Worm (Caenorhabditis elegans) whole organism, late embryonic: ENCODE measurements around the gene lpd-9.

Experiments used
- C38D4.7 ChIP-seq: fragments of 200-800 bp; sonication (Bioruptor generic); optimal IDR thresholded peaks from 2 replicates; lab custom pipeline; 2018; ENCODE audit warnings: mild to moderate bottlenecking, missing genetic modification characterization, moderate library complexity, missing compliant biosample characterization
- F13H6.1 ChIP-seq: sonication (generic microtip); optimal IDR thresholded peaks from 2 replicates; lab custom pipeline; 2016; ENCODE audit warnings: missing genetic modification characterization, missing compliant biosample characterization
- K02D7.2 ChIP-seq: sonication (generic microtip); optimal IDR thresholded peaks from 2 replicates; lab custom pipeline; 2017; ENCODE audit warnings: mild to moderate bottlenecking, missing genetic modification characterization, missing compliant biosample characterization
- K09A11.1 ChIP-seq: sonication (generic microtip); optimal IDR thresholded peaks from 2 replicates; lab custom pipeline; 2017; ENCODE audit warnings: antibody characterized with exemption, mild to moderate bottlenecking, missing genetic modification characterization, missing compliant biosample characterization; ENCODE audit not compliant: insufficient read depth
- Y22D7AL.16 ChIP-seq: sonication (generic microtip); optimal IDR thresholded peaks from 2 replicates; lab custom pipeline; 2016; ENCODE audit warnings: missing genetic modification characterization, missing compliant biosample characterization
- ama-1 ChIP-seq: fragments of 150-350 bp; optimal IDR thresholded peaks from 2 replicates; lab custom pipeline; 2014
- ceh-2 ChIP-seq: sonication (generic microtip); optimal IDR thresholded peaks from 2 replicates; lab custom pipeline; 2016; ENCODE audit warnings: missing genotype, missing genetic modification characterization, missing compliant biosample characterization
- ceh-22 ChIP-seq: sonication (generic microtip); optimal IDR thresholded peaks from 2 replicates; lab custom pipeline; 2017; ENCODE audit warnings: missing biosample characterization, missing genetic modification characterization
- ceh-34 ChIP-seq: sonication (generic microtip); optimal IDR thresholded peaks from 2 replicates; lab custom pipeline; 2016; ENCODE audit warnings: mild to moderate bottlenecking, missing genetic modification characterization, missing compliant biosample characterization
- ceh-48 ChIP-seq: sonication (generic microtip); optimal IDR thresholded peaks from 2 replicates; lab custom pipeline; 2016; ENCODE audit warnings: missing genetic modification characterization, inconsistent platforms, missing compliant biosample characterization
- ceh-9 ChIP-seq: sonication (generic microtip); optimal IDR thresholded peaks from 2 replicates; lab custom pipeline; 2016; ENCODE audit warnings: mild to moderate bottlenecking, missing genetic modification characterization, inconsistent platforms, missing compliant biosample characterization
- che-1 ChIP-seq: sonication (generic microtip); optimal IDR thresholded peaks from 2 replicates; lab custom pipeline; 2016; ENCODE audit warnings: mild to moderate bottlenecking, missing genetic modification characterization, missing compliant biosample characterization
- ets-4 ChIP-seq: sonication (generic microtip); optimal IDR thresholded peaks from 2 replicates; lab custom pipeline; 2016; ENCODE audit warnings: missing genetic modification characterization, missing compliant biosample characterization
- fax-1 ChIP-seq: sonication (generic microtip); optimal IDR thresholded peaks from 2 replicates; lab custom pipeline; 2016; ENCODE audit warnings: missing genotype, missing genetic modification characterization, missing compliant biosample characterization
- fkh-10 ChIP-seq: fragments of 150-350 bp; optimal IDR thresholded peaks from 2 replicates; lab custom pipeline; 2014; ENCODE audit warnings: missing biosample characterization, missing genetic modification reagents, missing genetic modification characterization
- fkh-6 ChIP-seq: sonication (generic microtip); optimal IDR thresholded peaks from 2 replicates; lab custom pipeline; 2016; ENCODE audit warnings: missing genetic modification characterization, missing compliant biosample characterization
- hlh-30 ChIP-seq: sonication (generic microtip); optimal IDR thresholded peaks from 2 replicates; lab custom pipeline; 2017; ENCODE audit warnings: antibody characterized with exemption, missing genetic modification characterization, missing compliant biosample characterization; ENCODE audit not compliant: insufficient read depth
- hlh-6 ChIP-seq: sonication (generic microtip); optimal IDR thresholded peaks from 2 replicates; lab custom pipeline; 2016; ENCODE audit warnings: missing genotype, missing genetic modification characterization, missing compliant biosample characterization
- hlh-8 ChIP-seq: sonication (generic microtip); optimal IDR thresholded peaks from 2 replicates; lab custom pipeline; 2016; ENCODE audit warnings: missing genotype, missing genetic modification characterization, missing compliant biosample characterization
- lim-6 ChIP-seq: sonication (generic microtip); optimal IDR thresholded peaks from 2 replicates; lab custom pipeline; 2016; ENCODE audit warnings: missing genetic modification characterization, missing compliant biosample characterization
- lin-11 ChIP-seq: fragments of 200-800 bp; sonication (Bioruptor generic); optimal IDR thresholded peaks from 2 replicates; lab custom pipeline; 2018; ENCODE audit warnings: mild to moderate bottlenecking, missing genetic modification characterization, missing compliant biosample characterization
- madf-2 ChIP-seq: sonication (generic microtip); optimal IDR thresholded peaks from 2 replicates; lab custom pipeline; 2017; ENCODE audit warnings: missing genetic modification characterization, missing compliant biosample characterization
- nfya-1 ChIP-seq: sonication (generic microtip); optimal IDR thresholded peaks from 2 replicates; lab custom pipeline; 2017; ENCODE audit warnings: missing genetic modification characterization, mild to moderate bottlenecking, missing compliant biosample characterization, antibody characterized with exemption, moderate library complexity
- pat-9 ChIP-seq: fragments of 200-800 bp; sonication (Bioruptor generic); optimal IDR thresholded peaks from 2 replicates; lab custom pipeline; 2018; ENCODE audit warnings: mild to moderate bottlenecking, missing genetic modification characterization, moderate library complexity, missing compliant biosample characterization
- pax-1 ChIP-seq: fragments of 150-350 bp; optimal IDR thresholded peaks from 2 replicates; lab custom pipeline; 2014; ENCODE audit warnings: missing biosample characterization, missing genetic modification characterization
- pha-2 ChIP-seq: sonication (generic microtip); optimal IDR thresholded peaks from 2 replicates; lab custom pipeline; 2017; ENCODE audit warnings: mild to moderate bottlenecking, missing genetic modification characterization, missing compliant biosample characterization
- pqm-1 ChIP-seq: sonication (generic microtip); optimal IDR thresholded peaks from 2 replicates; lab custom pipeline; 2016; ENCODE audit warnings: missing genetic modification characterization, missing compliant biosample characterization
- ref-2 ChIP-seq: sonication (generic microtip); optimal IDR thresholded peaks from 2 replicates; lab custom pipeline; 2016; ENCODE audit warnings: missing genetic modification characterization, missing compliant biosample characterization
- rnt-1 ChIP-seq: sonication (generic microtip); optimal IDR thresholded peaks from 2 replicates; lab custom pipeline; 2016; ENCODE audit warnings: missing genetic modification characterization, missing compliant biosample characterization
- sox-2 ChIP-seq: fragments of 200-800 bp; sonication (Bioruptor generic); IDR thresholded peaks from 2 replicates; pipeline ENCODE4 v1.3.6; 2022; ENCODE audit warnings: missing genetic modification reagents, missing genetic modification characterization, missing compliant biosample characterization
- sox-4 ChIP-seq: sonication (generic microtip); optimal IDR thresholded peaks from 2 replicates; lab custom pipeline; 2017; ENCODE audit warnings: mild to moderate bottlenecking, missing genetic modification characterization, inconsistent platforms, missing compliant biosample characterization
- syd-9 ChIP-seq: sonication (generic microtip); optimal IDR thresholded peaks from 2 replicates; lab custom pipeline; 2016; ENCODE audit warnings: mild to moderate bottlenecking, missing genetic modification characterization, moderate library complexity, missing compliant biosample characterization
- unc-42 ChIP-seq: sonication (generic microtip); optimal IDR thresholded peaks from 2 replicates; lab custom pipeline; 2016; ENCODE audit warnings: missing genotype, missing genetic modification characterization, missing compliant biosample characterization
- unc-55 ChIP-seq: sonication (generic microtip); optimal IDR thresholded peaks from 2 replicates; lab custom pipeline; 2017; ENCODE audit warnings: missing biosample characterization, missing genetic modification reagents, missing genetic modification characterization
- zip-5 ChIP-seq: sonication (generic microtip); optimal IDR thresholded peaks from 2 replicates; lab custom pipeline; 2016; ENCODE audit warnings: missing genetic modification characterization, missing compliant biosample characterization

Gene lpd-9

DNA sequence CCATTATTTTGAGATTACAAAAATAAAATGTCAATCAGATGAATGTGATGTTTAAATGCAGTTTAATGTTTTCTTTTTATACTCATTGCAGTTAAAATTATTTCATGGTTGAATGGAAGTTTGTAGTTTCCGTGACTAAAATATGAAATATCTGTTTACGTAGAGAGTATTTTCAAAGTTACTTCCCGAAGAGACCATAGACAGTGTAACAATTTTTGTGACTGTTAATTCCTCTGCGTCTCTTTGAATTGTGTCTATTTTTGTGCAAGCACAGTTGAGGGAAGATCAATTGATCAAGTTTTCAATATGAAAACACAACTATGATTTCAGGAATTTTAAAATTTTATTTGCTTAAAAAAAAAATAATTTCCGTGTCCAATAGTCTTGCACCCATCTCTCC, 32.4 kb upstream of the lpd-9 start, which contains the start of gene F25D1.5:
Gene F25D1.5 (minus strand): TSS at position 35 of the 400 bp plus-strand sequence.
- TF ChIP-seq syd-9 (tag; lab: Kevin White, UChicago) (no peak), ceh-22 (tag; lab: Kevin White, UChicago) (no peak), Y22D7AL.16 (tag; lab: Kevin White, UChicago) (no peak), ceh-2 (tag; lab: Kevin White, UChicago) (no peak), ama-1 (lab: Kevin White, UChicago) (no peak), nfya-1 (tag; lab: Kevin White, UChicago) (no peak), sox-4 (no peak), unc-55 (GFP tag; lab: Kevin White, UChicago) (no peak), F13H6.1 (tag; lab: Kevin White, UChicago) (no peak), hlh-8 (tag; lab: Kevin White, UChicago) (no peak), K02D7.2 (tag; lab: Kevin White, UChicago) (no peak), lim-6 (tag; lab: Kevin White, UChicago) (no peak)

DNA sequence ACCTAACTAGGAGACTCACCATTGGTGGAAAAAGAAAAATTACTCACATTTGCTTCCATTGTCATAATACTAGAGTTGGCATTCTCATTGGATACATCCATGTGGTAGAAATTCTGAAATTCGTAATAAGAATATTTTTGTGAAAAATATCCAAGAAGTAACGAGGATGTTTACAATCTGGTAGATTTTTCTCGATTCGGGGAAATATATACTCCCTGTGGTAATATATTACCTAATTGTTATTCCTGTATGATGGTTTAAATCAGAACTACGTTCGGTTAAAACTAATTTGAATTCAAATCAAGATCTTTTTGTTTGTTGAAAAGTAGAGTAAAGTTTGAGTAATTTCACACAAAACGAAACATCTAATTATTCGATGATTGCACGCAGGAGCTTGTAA, 30.1 kb upstream of the lpd-9 start, which contains the start of gene srd-34:
Gene srd-34 (minus strand): TSS at position 101 of the 400 bp plus-strand sequence.
- TF ChIP-seq ceh-9 (tag; lab: Kevin White, UChicago) (no peak), ets-4 (tag; lab: Kevin White, UChicago) (no peak), fkh-6 (tag; lab: Kevin White, UChicago) (no peak), ama-1 (lab: Kevin White, UChicago) (no peak), hlh-6 (tag; lab: Kevin White, UChicago) (no peak), pat-9 (tag; lab: Kevin White, UChicago) (no peak), ceh-2 (tag; lab: Kevin White, UChicago) (no peak), ceh-34 (no peak), zip-5 (tag; lab: Kevin White, UChicago) (no peak), unc-55 (GFP tag; lab: Kevin White, UChicago) (no peak), madf-2 (tag; lab: Kevin White, UChicago) (no peak)
- TF ChIP-seq, all 69 proteins: peak for 0

DNA sequence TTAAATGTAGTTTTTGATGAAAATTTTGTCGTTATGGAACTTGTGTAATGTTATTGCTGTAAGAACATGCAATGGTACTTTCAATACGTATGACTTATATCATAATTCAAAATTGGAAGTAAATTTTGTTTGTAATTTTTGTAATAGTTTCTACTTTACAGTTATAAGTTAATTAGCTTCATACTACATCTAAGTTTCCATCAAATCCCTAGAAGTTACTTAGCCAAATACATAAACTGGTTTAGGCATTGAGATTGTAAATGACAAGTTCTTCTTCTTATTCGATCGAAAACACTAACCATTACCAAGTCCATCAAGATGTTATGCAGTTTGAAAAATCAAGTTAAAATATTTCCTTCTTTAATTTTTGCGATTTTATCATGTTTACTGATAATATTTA, 29.4 kb upstream of the lpd-9 start, which contains the start of gene F32G8.2:
Gene F32G8.2 (plus strand): TSS at position 301 of the 400 bp plus-strand sequence.
- no peak for TF ChIP-seq hlh-30 (tag; lab: Kevin White, UChicago)

DNA sequence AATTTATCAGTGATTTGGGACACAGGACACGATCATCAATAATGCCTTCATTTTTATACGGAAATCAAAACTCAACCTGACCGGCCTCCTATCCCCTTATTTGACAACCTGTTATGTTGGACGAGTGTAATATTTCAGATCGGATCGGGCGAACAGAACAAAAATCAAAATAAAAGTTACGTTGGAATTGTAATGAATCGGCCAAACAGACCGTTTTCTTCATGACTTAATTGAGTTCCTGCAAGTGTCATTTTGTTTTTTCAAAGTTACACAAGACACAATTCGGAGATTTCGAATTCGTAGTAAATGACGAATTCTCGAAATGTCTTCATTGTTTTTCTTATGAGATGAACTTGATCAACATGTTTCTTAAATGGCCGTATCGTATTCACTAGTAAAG, 23.9 kb upstream of the lpd-9 start, which contains the start of gene F32G8.3:
Gene F32G8.3 (minus strand): TSS at position 101 of the 400 bp plus-strand sequence.
- TF ChIP-seq K02D7.2 (tag; lab: Kevin White, UChicago) (no peak), fax-1 (tag; lab: Kevin White, UChicago) (no peak), unc-42 (tag; lab: Kevin White, UChicago) (no peak), ref-2 (tag; lab: Kevin White, UChicago) (no peak), pha-2 (tag; lab: Kevin White, UChicago) (no peak), hlh-30 (tag; lab: Kevin White, UChicago) (no peak), K09A11.1 (tag; lab: Kevin White, UChicago) (no peak), lin-11 (tag; lab: Kevin White, UChicago) (no peak), pqm-1 (tag; lab: Kevin White, UChicago) (no peak), ceh-48 (tag; lab: Kevin White, UChicago) (no peak), rnt-1 (tag; lab: Kevin White, UChicago) (no peak), fkh-10 (GFP tag; lab: Kevin White, UChicago) (no peak), pax-1 (tag; lab: Kevin White, UChicago) (no peak), sox-2 (GFP tag; lab: Robert Waterston, UW) (no peak), hlh-6 (tag; lab: Kevin White, UChicago) (no peak), madf-2 (tag; lab: Kevin White, UChicago) (no peak)

DNA sequence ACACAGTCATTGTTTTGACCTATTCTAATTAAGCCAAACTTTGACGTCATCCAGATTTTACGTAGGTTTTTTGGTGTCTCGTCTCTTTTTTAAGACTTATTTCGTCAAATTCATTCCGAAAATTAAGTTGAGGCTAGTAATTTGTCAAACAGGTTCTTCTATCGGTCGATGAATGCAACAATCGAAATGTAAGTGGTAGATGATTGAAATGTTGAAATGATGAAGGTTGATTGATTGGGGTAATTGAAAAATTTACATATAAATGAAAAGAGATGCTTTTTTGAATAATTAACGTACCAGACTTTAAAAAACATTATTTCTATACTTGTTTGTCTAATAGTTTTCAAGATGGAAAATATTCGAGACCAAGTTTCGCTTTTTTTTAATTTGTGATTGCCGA, 22.7 kb upstream of the lpd-9 start:
- TF ChIP-seq lin-11 (tag; lab: Kevin White, UChicago) (no peak), ceh-48 (tag; lab: Kevin White, UChicago) (no peak), K09A11.1 (tag; lab: Kevin White, UChicago) (no peak), ceh-9 (tag; lab: Kevin White, UChicago) (no peak), C38D4.7 (GFP tag; lab: Kevin White, UChicago) (no peak), pqm-1 (tag; lab: Kevin White, UChicago) (no peak), che-1 (tag; lab: Kevin White, UChicago) (no peak), zip-5 (tag; lab: Kevin White, UChicago) (no peak)
- TF ChIP-seq, all 69 proteins: peak for 0
